Worm (Caenorhabditis elegans) whole organism, L3 larva: ENCODE data around the gene Y37B11A.3.

ENCODE experiments used
- R02D3.7 ChIP-seq: fragments of 150-350 bp; optimal IDR thresholded peaks from 2 replicates; lab custom pipeline; 2014; ENCODE audit warnings: missing biosample characterization, missing genetic modification characterization
- ZK546.5 ChIP-seq: sonication (generic microtip); optimal IDR thresholded peaks from 2 replicates; lab custom pipeline; 2017; ENCODE audit warnings: missing biosample characterization, missing genetic modification characterization
- aly-2 ChIP-seq: fragments of 150-350 bp; optimal IDR thresholded peaks from 2 replicates; lab custom pipeline; 2014; ENCODE audit warnings: missing biosample characterization, missing genetic modification characterization
- ama-1 ChIP-seq: fragments of 150-350 bp; optimal IDR thresholded peaks from 2 replicates; lab custom pipeline; 2018
- ceh-16 ChIP-seq: sonication (generic microtip); optimal IDR thresholded peaks from 2 replicates; lab custom pipeline; 2017; ENCODE audit warnings: missing biosample characterization, missing genetic modification characterization
- ceh-28 ChIP-seq: fragments of 150-350 bp; optimal IDR thresholded peaks from 2 replicates; lab custom pipeline; 2014; ENCODE audit warnings: missing biosample characterization, missing genetic modification reagents, missing genetic modification characterization
- ceh-82 ChIP-seq: fragments of 150-350 bp; optimal IDR thresholded peaks from 2 replicates; lab custom pipeline; 2014; ENCODE audit warnings: missing biosample characterization, missing genetic modification characterization
- ceh-9 ChIP-seq: sonication (generic microtip); optimal IDR thresholded peaks from 2 replicates; lab custom pipeline; 2018; ENCODE audit warnings: missing biosample characterization, missing genetic modification characterization
- egl-27 ChIP-seq: sonication (generic microtip); optimal IDR thresholded peaks from 4 replicates; lab custom pipeline; 2017; ENCODE audit warnings: missing biosample characterization, missing genetic modification reagents, missing genetic modification characterization
- egl-5 ChIP-seq: fragments of 150-350 bp; optimal IDR thresholded peaks from 2 replicates; lab custom pipeline; 2017; ENCODE audit warnings: missing biosample characterization, missing genetic modification reagents, missing genetic modification characterization, inconsistent platforms
- elt-1 ChIP-seq: fragments of 150-350 bp; optimal IDR thresholded peaks from 2 replicates; lab custom pipeline; 2014; ENCODE audit warnings: missing biosample characterization, missing genetic modification characterization
- elt-3 ChIP-seq, 3 experiments: fragments of 150-350 bp in 1 of 3; sonication (generic microtip) in 2 of 3; optimal IDR thresholded peaks; 2 replicates in 2 of 3; 4 replicates in 1 of 3; lab custom pipeline; 2014 to 2017; ENCODE audit warnings: missing biosample characterization in 3 of 3, missing genetic modification characterization in 3 of 3
- eor-1 ChIP-seq, 2 experiments: fragments of 150-350 bp; optimal IDR thresholded peaks; 2 replicates each; lab custom pipeline; 2014 to 2018; ENCODE audit warnings: missing biosample characterization in 2 of 2, missing genetic modification characterization in 2 of 2
- fkh-10 ChIP-seq: sonication (generic microtip); optimal IDR thresholded peaks from 2 replicates; lab custom pipeline; 2017; ENCODE audit warnings: missing biosample characterization, missing genetic modification reagents, missing genetic modification characterization
- fkh-2 ChIP-seq: fragments of 150-350 bp; optimal IDR thresholded peaks from 2 replicates; lab custom pipeline; 2014; ENCODE audit warnings: missing biosample characterization, missing genetic modification reagents, missing genetic modification characterization
- hmg-11 ChIP-seq: sonication (generic microtip); optimal IDR thresholded peaks from 2 replicates; lab custom pipeline; 2016; ENCODE audit warnings: missing genetic modification characterization, missing compliant biosample characterization
- lin-15B ChIP-seq: fragments of 150-350 bp; optimal IDR thresholded peaks from 2 replicates; lab custom pipeline; 2014; ENCODE audit warnings: missing biosample characterization, missing genetic modification characterization
- lin-39 ChIP-seq: fragments of 150-350 bp; optimal IDR thresholded peaks from 2 replicates; lab custom pipeline; 2018; ENCODE audit warnings: missing biosample characterization, missing genetic modification reagents, missing genetic modification characterization
- mml-1 ChIP-seq: fragments of 150-350 bp; sonication (generic microtip); optimal IDR thresholded peaks from 3 replicates; lab custom pipeline; 2014; ENCODE audit warnings: missing biosample characterization, missing genetic modification characterization
- nfya-1 ChIP-seq: sonication (generic microtip); optimal IDR thresholded peaks from 2 replicates; lab custom pipeline; 2017; ENCODE audit warnings: missing genetic modification characterization, mild to moderate bottlenecking, missing compliant biosample characterization, antibody characterized with exemption, moderate library complexity; ENCODE audit not compliant: insufficient read depth
- nhr-11 ChIP-seq: fragments of 150-350 bp; optimal IDR thresholded peaks from 2 replicates; lab custom pipeline; 2014; ENCODE audit warnings: missing biosample characterization, missing genetic modification characterization
- nhr-12 ChIP-seq: fragments of 150-350 bp; optimal IDR thresholded peaks from 2 replicates; lab custom pipeline; 2014; ENCODE audit warnings: missing biosample characterization, missing genetic modification characterization
- nhr-23 ChIP-seq: fragments of 150-350 bp; optimal IDR thresholded peaks from 2 replicates; lab custom pipeline; 2014; ENCODE audit warnings: missing biosample characterization, missing genetic modification reagents, missing genetic modification characterization
- nhr-25 ChIP-seq: sonication (generic microtip); optimal IDR thresholded peaks from 2 replicates; lab custom pipeline; 2017; ENCODE audit warnings: missing biosample characterization, missing genetic modification characterization
- nhr-67 ChIP-seq: fragments of 150-350 bp; optimal IDR thresholded peaks from 2 replicates; lab custom pipeline; 2014; ENCODE audit warnings: missing biosample characterization, missing genetic modification characterization
- nhr-76 ChIP-seq: fragments of 150-350 bp; sonication (generic microtip); optimal IDR thresholded peaks from 5 replicates; lab custom pipeline; 2014; ENCODE audit warnings: missing biosample characterization, missing genetic modification characterization
- nhr-77 ChIP-seq: fragments of 150-350 bp; optimal IDR thresholded peaks from 2 replicates; lab custom pipeline; 2014; ENCODE audit warnings: missing biosample characterization, missing genetic modification characterization
- pha-4 ChIP-seq: fragments of 150-350 bp; optimal IDR thresholded peaks from 2 replicates; lab custom pipeline; 2014; ENCODE audit warnings: missing biosample characterization, missing genetic modification reagents, missing genetic modification characterization
- pqm-1 ChIP-seq: fragments of 150-350 bp; optimal IDR thresholded peaks from 2 replicates; lab custom pipeline; 2017; ENCODE audit warnings: missing biosample characterization, missing genetic modification characterization, inconsistent platforms
- sea-2 ChIP-seq: fragments of 150-350 bp; sonication (generic microtip); optimal IDR thresholded peaks from 4 replicates; lab custom pipeline; 2014; ENCODE audit warnings: missing biosample characterization, missing genetic modification reagents, missing genetic modification characterization
- skn-1 ChIP-seq: fragments of 150-350 bp; optimal IDR thresholded peaks from 2 replicates; lab custom pipeline; 2014; ENCODE audit warnings: missing biosample characterization, missing genetic modification characterization
- snpc-4 ChIP-seq: fragments of 150-350 bp; optimal IDR thresholded peaks from 2 replicates; lab custom pipeline; 2014; ENCODE audit warnings: missing biosample characterization, missing genetic modification characterization
- tbx-2 ChIP-seq: sonication (generic microtip); optimal IDR thresholded peaks from 2 replicates; lab custom pipeline; 2016; ENCODE audit warnings: mild to moderate bottlenecking, missing genetic modification characterization, missing compliant biosample characterization
- unc-39 ChIP-seq: sonication (generic microtip); optimal IDR thresholded peaks from 4 replicates; lab custom pipeline; 2017; ENCODE audit warnings: missing biosample characterization, missing genetic modification characterization
- unc-62 ChIP-seq: fragments of 150-350 bp; sonication (generic microtip); optimal IDR thresholded peaks from 4 replicates; lab custom pipeline; 2014; ENCODE audit warnings: missing biosample characterization, missing genetic modification reagents, missing genetic modification characterization
- zag-1 ChIP-seq: fragments of 150-350 bp; optimal IDR thresholded peaks from 2 replicates; lab custom pipeline; 2014; ENCODE audit warnings: missing biosample characterization, missing genetic modification characterization
- ztf-11 ChIP-seq: fragments of 150-350 bp; optimal IDR thresholded peaks from 2 replicates; lab custom pipeline; 2014; ENCODE audit warnings: missing biosample characterization, missing genetic modification characterization
- ztf-4 ChIP-seq: fragments of 150-350 bp; optimal IDR thresholded peaks from 2 replicates; lab custom pipeline; 2014; ENCODE audit warnings: missing biosample characterization, missing genetic modification characterization

Y37B11A.3 gene

DNA sequence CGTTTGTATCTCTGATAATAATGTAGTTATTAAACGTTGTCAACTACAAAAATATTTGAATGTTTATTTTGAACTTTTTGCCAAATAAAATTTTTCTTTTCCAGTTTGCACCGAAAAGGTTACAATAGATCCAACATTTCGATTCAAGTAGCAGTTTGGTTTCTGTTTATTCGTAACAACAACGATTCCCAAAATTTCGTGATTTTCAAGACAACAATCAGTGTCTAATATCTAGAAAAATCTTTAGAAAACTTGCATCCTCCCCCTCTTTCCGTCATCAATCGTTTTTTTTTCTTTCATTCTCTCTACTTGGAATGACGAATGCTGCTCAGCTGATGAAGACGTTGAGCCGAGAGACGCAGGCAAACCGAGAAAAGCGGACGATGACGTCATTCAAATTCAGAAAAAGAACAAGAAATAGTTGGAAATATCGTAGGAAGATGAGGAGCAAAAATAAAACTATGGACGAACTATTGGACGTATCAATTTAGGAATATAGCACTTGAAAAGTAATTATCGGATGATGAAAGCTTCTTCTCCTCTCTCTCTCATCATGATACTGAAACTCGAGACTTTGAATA is 26.5 kb downstream of the Y37B11A.3 start (continued):
- TF ChIP-seq elt-3 (tag; optimal IDR thresholded peaks at IDR 0.05; lab: Kevin White, UChicago) (no peak), egl-5 (no peak), nhr-25 (no peak), mml-1 (no peak)

DNA sequence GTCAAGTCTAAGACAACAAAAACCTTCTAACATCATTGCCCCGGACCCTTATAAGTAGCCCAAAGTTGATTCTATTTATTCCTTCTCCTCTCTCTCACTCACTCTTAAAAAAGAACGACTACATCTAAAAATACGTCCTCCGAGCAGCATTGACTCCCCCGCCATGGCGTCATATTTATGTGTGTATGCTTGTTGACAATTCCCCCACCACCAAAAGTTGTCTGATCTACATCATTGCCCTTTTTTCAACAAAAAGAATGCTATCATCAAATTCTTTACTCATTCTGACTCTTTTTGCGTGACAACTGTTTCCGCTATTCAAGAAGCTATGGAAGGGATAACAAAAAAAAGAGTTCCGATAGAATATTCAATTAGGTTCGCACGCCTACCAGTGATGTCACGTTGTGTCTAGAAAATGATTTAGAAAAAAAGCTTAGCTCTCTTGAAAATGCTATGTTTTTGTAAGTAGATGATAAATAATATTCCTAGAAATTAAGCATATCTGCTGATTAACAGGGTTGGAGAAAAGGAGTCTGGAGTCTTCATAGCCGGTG is 27.6 kb downstream of the Y37B11A.3 start:
- TF ChIP-seq aly-2 (tag; lab: Kevin White, UChicago) = no peak
- no peak for TF ChIP-seq mml-1
- no peak for TF ChIP-seq nhr-76
- peak; percentile 2 for TF ChIP-seq fkh-10 (GFP tag; lab: Kevin White, UChicago)
- TF ChIP-seq lin-39 (tag; lab: Kevin White, UChicago) = no peak
- TF ChIP-seq unc-39 (tag; lab: Kevin White, UChicago) = no peak
- TF ChIP-seq ztf-11 (tag; lab: Kevin White, UChicago) = no peak
- no peak for TF ChIP-seq egl-27 (tag; lab: Kevin White, UChicago)
- TF ChIP-seq nfya-1 (tag; lab: Kevin White, UChicago) = peak; percentile 48
- no peak for TF ChIP-seq lin-15B
- TF ChIP-seq fkh-2 (tag; lab: Kevin White, UChicago) = no peak
- TF ChIP-seq nhr-12 (tag; lab: Kevin White, UChicago) = no peak
- no peak for TF ChIP-seq zag-1
- no peak for TF ChIP-seq ceh-16

DNA sequence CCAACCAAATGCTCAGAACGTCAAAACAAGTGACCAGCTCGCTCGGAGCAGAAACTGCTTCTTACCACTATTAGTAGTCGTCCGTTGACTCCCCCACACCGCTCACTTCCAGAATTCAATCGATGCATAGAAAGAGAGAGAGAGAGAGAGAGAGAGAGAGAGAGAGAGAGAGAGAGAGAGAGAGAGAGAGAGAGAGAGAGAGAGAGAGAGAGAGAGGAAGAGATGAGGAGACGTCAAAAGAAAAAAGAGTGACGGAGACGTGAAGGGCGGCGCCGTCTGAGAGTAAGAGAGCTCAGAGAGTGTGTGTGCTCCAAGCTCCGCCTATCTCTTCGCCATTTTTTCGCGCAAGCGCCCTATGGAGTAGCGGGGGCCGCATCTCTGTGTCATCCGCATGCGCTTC is 29.9 kb downstream of the Y37B11A.3 start, which contains the start of gene ida-1:
Gene ida-1 (plus strand): TSS at position 336 of the 400 bp plus-strand sequence.
- TF ChIP-seq ZK546.5 (tag; lab: Kevin White, UChicago) (no peak), ceh-9 (tag; lab: Kevin White, UChicago) (no peak), ztf-11 (tag; lab: Kevin White, UChicago) (no peak), nhr-11 (tag; lab: Kevin White, UChicago) (no peak), nhr-77 (no peak), nhr-67 (tag; lab: Kevin White, UChicago) (no peak), ceh-16 (no peak), R02D3.7 (tag; lab: Kevin White, UChicago) (no peak), tbx-2 (tag; lab: Kevin White, UChicago) (no peak), lin-39 (tag; lab: Kevin White, UChicago) (peak; percentile 29), hmg-11 (tag; lab: Kevin White, UChicago) (peak; percentile 21), zag-1 (no peak), pqm-1 (tag; lab: Kevin White, UChicago) (no peak), lin-15B (no peak), snpc-4 (tag; lab: Kevin White, UChicago) (no peak), ceh-82 (tag; lab: Kevin White, UChicago) (peak; percentile 25), nhr-23 (no peak), nfya-1 (tag; lab: Kevin White, UChicago) (peak; percentile 80), unc-62 (GFP tag; lab: Kevin White, UChicago) (no peak), fkh-10 (GFP tag; lab: Kevin White, UChicago) (peak; percentile 65), nhr-12 (tag; lab: Kevin White, UChicago) (no peak), sea-2 (GFP tag; lab: Kevin White, UChicago) (no peak), mml-1 (no peak), egl-27 (tag; lab: Kevin White, UChicago) (no peak), eor-1 (tag; optimal IDR thresholded peaks at IDR 0.05; lab: Kevin White, UChicago) (no peak), ceh-28 (tag; lab: Kevin White, UChicago) (peak; percentile 70), skn-1 (tag; lab: Kevin White, UChicago) (no peak), nhr-25 (no peak), elt-3 (tag; optimal IDR thresholded peaks at IDR 0.05; lab: Kevin White, UChicago) (no peak), ama-1 (lab: Kevin White, UChicago) (peak; percentile 21), pha-4 (no peak)

DNA sequence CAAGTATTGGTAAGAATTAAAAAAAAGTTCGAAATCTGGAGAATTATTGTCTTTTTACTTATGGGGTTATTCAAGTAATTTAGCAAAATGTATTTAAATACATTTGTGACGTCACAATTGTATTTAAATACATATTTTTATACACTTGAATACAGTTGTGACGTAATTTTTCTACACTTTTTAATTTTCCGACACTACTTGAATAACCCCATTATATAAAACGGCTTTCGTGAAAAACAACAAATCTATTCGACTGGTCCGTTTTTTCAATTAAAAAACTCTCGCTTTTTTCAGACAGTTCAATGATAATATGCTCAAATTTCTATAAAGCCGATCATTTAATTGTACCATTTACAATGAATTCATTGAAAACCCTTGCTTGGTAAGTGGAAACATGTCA is 34.6 kb downstream of the Y37B11A.3 start:
- TF ChIP-seq nhr-12 (tag; lab: Kevin White, UChicago) (no peak), eor-1 (tag; optimal IDR thresholded peaks at IDR 0.05; lab: Kevin White, UChicago) (no peak), unc-39 (tag; lab: Kevin White, UChicago) (no peak), elt-1 (tag; lab: Kevin White, UChicago) (no peak), nhr-25 (no peak), mml-1 (no peak), aly-2 (tag; lab: Kevin White, UChicago) (no peak), ztf-4 (tag; lab: Kevin White, UChicago) (no peak)
